Fruit fly (Drosophila melanogaster): ENCODE results near the gene CG33502.

- TF ChIP-seq cnc (optimal IDR thresholded peaks at IDR 0.05): no peak
- TF ChIP-seq kay (GFP tag; ENCODE audit: borderline replicate concordance): no peak
- no peak for TF ChIP-seq bab1 (GFP tag; optimal IDR thresholded peaks at IDR 0.05)
- no peak for TF ChIP-seq Clk (GFP tag; optimal IDR thresholded peaks at IDR 0.05)
- TF ChIP-seq toe (GFP tag; optimal IDR thresholded peaks at IDR 0.05): no peak
- no peak for TF ChIP-seq pad (GFP tag; optimal IDR thresholded peaks at IDR 0.05)
- no peak for TF ChIP-seq CG5204 (GFP tag; optimal IDR thresholded peaks at IDR 0.05)
- TF ChIP-seq CG12768 (GFP tag; optimal IDR thresholded peaks at IDR 0.05): no peak
- no peak for TF ChIP-seq cic (GFP tag; optimal IDR thresholded peaks at IDR 0.05)
- no peak for TF ChIP-seq CG14711 (tag; optimal IDR thresholded peaks at IDR 0.05)
- no peak for TF ChIP-seq ovo (GFP tag; optimal IDR thresholded peaks at IDR 0.05)
- TF ChIP-seq CG1620 (GFP tag; optimal IDR thresholded peaks at IDR 0.05): no peak
- TF ChIP-seq CG11617 (GFP tag; optimal IDR thresholded peaks at IDR 0.05): no peak
Observed at dm6 chrX:21632213-21632612, 20.9 kb upstream of the CG33502 start.

Measured in whole organism, adult.